Fruit fly (Drosophila melanogaster): ENCODE results near the gene CG14840.

dm6 chr3R:14220105-14220504 lies 40.9 kb downstream of the CG14840 start, which contains the start of gene CG31326:
- no peak for TF ChIP-seq dl (GFP tag; optimal IDR thresholded peaks at IDR 0.05; ENCODE audit: insufficient read depth in 1 of 2, partially characterized antibody in 2 of 2)
- TF ChIP-seq Rel (GFP tag; optimal IDR thresholded peaks at IDR 0.05): no peak
- TF ChIP-seq Rel (tag; optimal IDR thresholded peaks at IDR 0.05): no peak
- TF ChIP-seq psq (GFP tag; optimal IDR thresholded peaks at IDR 0.05): no peak
- no peak for TF ChIP-seq Hr78 (GFP tag; optimal IDR thresholded peaks at IDR 0.05)
- TF ChIP-seq brk (GFP tag; optimal IDR thresholded peaks at IDR 0.05): no peak
- no peak for TF ChIP-seq jim (GFP tag; optimal IDR thresholded peaks at IDR 0.05)
